Worm (Caenorhabditis elegans): Measurements from ENCODE around the gene slc-17.5.
A peak's percentile ranks its signal among the peaks of the same experiment; 100 is the strongest.

slc-17.5 gene

ce11 chrV:8302522-8302921 is 17.8 kb upstream of the slc-17.5 start, which contains the start of gene sel-9 (continued):
- no peak for TF ChIP-seq nhr-84 (tag; optimal IDR thresholded peaks at IDR 0.05)
- no peak for TF ChIP-seq ces-1 (GFP tag; optimal IDR thresholded peaks at IDR 0.05)
- no peak for TF ChIP-seq pax-3 (tag; optimal IDR thresholded peaks at IDR 0.05)
- TF ChIP-seq alr-1 (tag; optimal IDR thresholded peaks at IDR 0.05; ENCODE audit: borderline replicate concordance) = no peak
- TF ChIP-seq vab-15 (tag; optimal IDR thresholded peaks at IDR 0.05) = no peak
- no peak for TF ChIP-seq fkh-10 (GFP tag; optimal IDR thresholded peaks at IDR 0.05)
- no peak for TF ChIP-seq grh-1 (GFP tag; IDR thresholded peaks at IDR 0.05)
- no peak for TF ChIP-seq tlp-1 (tag; optimal IDR thresholded peaks at IDR 0.05)
- no peak for TF ChIP-seq C34B4.2 (tag; optimal IDR thresholded peaks at IDR 0.05)
- TF ChIP-seq ceh-88 (GFP tag; IDR thresholded peaks at IDR 0.05) = no peak
- no peak for TF ChIP-seq nhr-12 (tag; optimal IDR thresholded peaks at IDR 0.05)
- TF ChIP-seq nhr-90 (tag; optimal IDR thresholded peaks at IDR 0.05; ENCODE audit: poor library complexity) = peak; percentile 34
- TF ChIP-seq fkh-8 (tag; optimal IDR thresholded peaks at IDR 0.05) = no peak
- TF ChIP-seq fkh-4 (tag; optimal IDR thresholded peaks at IDR 0.05; ENCODE audit: borderline replicate concordance) = no peak
- TF ChIP-seq sup-37 (GFP tag; optimal IDR thresholded peaks at IDR 0.05) = no peak
- peak; percentile 79 for TF ChIP-seq xbp-1 (tag; optimal IDR thresholded peaks at IDR 0.05)
- TF ChIP-seq hlh-17 (GFP tag; optimal IDR thresholded peaks at IDR 0.05; ENCODE audit: borderline replicate concordance) = no peak
- TF ChIP-seq zip-4 (GFP tag; optimal IDR thresholded peaks at IDR 0.05) = no peak
- peak; percentile 21 for TF ChIP-seq jun-1 (tag; optimal IDR thresholded peaks at IDR 0.05)
- no peak for TF ChIP-seq unc-62 (GFP tag; optimal IDR thresholded peaks at IDR 0.05)
- peak; percentile 73 for TF ChIP-seq mep-1 (tag; optimal IDR thresholded peaks at IDR 0.05)
- TF ChIP-seq ceh-8 (GFP tag; optimal IDR thresholded peaks at IDR 0.05) = no peak
- TF ChIP-seq swsn-7 (tag; optimal IDR thresholded peaks at IDR 0.05) = peak; percentile 56
- peak; percentile 85 to 92 (median 89) for TF ChIP-seq dpl-1 (GFP tag; optimal IDR thresholded peaks at IDR 0.05)
- TF ChIP-seq unc-30 (tag; optimal IDR thresholded peaks at IDR 0.05) = no peak
- TF ChIP-seq Y116A8C.19 (tag; optimal IDR thresholded peaks at IDR 0.05; ENCODE audit: borderline replicate concordance) = no peak
- peak; percentile 9 for TF ChIP-seq elt-2 (tag; optimal IDR thresholded peaks at IDR 0.05)
- no peak for TF ChIP-seq ceh-90 (tag; optimal IDR thresholded peaks at IDR 0.05)
- TF ChIP-seq unc-98 (GFP tag; IDR thresholded peaks at IDR 0.05) = no peak
- TF ChIP-seq lin-39 (tag; optimal IDR thresholded peaks at IDR 0.05) = peak; percentile 30
- peak; percentile 37 for TF ChIP-seq skn-1 (tag; optimal IDR thresholded peaks at IDR 0.05)
- no peak for TF ChIP-seq aha-1 (tag; optimal IDR thresholded peaks at IDR 0.05)
- no peak for TF ChIP-seq pqm-1 (tag; optimal IDR thresholded peaks at IDR 0.05)
- peak; percentile 43 for TF ChIP-seq rnt-1 (tag; optimal IDR thresholded peaks at IDR 0.05)
- TF ChIP-seq nhr-19 (GFP tag; conservative IDR thresholded peaks at IDR 0.05) = peak; percentile 54
- peak; percentile 47 for TF ChIP-seq lin-14 (GFP tag; optimal IDR thresholded peaks at IDR 0.05)
- TF ChIP-seq ceh-63 (GFP tag; optimal IDR thresholded peaks at IDR 0.05) = no peak
- TF ChIP-seq unc-86 (tag; optimal IDR thresholded peaks at IDR 0.05) = no peak
- TF ChIP-seq nhr-237 (tag; optimal IDR thresholded peaks at IDR 0.05) = no peak
- TF ChIP-seq F16B12.6 (tag; optimal IDR thresholded peaks at IDR 0.05) = peak; percentile 12
- TF ChIP-seq ztf-4 (tag; optimal IDR thresholded peaks at IDR 0.05) = no peak
- TF ChIP-seq aly-2 (tag; optimal IDR thresholded peaks at IDR 0.05) = no peak
- TF ChIP-seq mef-2 (tag; optimal IDR thresholded peaks at IDR 0.05) = no peak
- TF ChIP-seq unc-130 (tag; optimal IDR thresholded peaks at IDR 0.05) = no peak
- TF ChIP-seq hpl-2 (GFP tag; optimal IDR thresholded peaks at IDR 0.05) = no peak
- TF ChIP-seq efl-3 (GFP tag; optimal IDR thresholded peaks at IDR 0.05) = no peak
- no peak for TF ChIP-seq sptf-1 (tag; optimal IDR thresholded peaks at IDR 0.05)
- TF ChIP-seq snpc-4 (tag; optimal IDR thresholded peaks at IDR 0.05) = peak; percentile 60
- TF ChIP-seq nhr-20 (tag; optimal IDR thresholded peaks at IDR 0.05) = peak; percentile 59
- TF ChIP-seq lin-13 (GFP tag; optimal IDR thresholded peaks at IDR 0.05) = no peak
- no peak for TF ChIP-seq C04F5.9 (tag; optimal IDR thresholded peaks at IDR 0.05)
- TF ChIP-seq fos-1 (tag; optimal IDR thresholded peaks at IDR 0.05) = no peak
- no peak for TF ChIP-seq nhr-77 (tag; optimal IDR thresholded peaks at IDR 0.05)
